Fruit fly (Drosophila melanogaster): ENCODE results near the gene CG46523.

- TF ChIP-seq ey (GFP tag; optimal IDR thresholded peaks at IDR 0.05), result no peak
- no peak for TF ChIP-seq Myc (optimal IDR thresholded peaks at IDR 0.05)
These were observed 30.8 kb upstream of the CG46523 start, which contains the start of gene CG1927 for dm6 chr3L:1969539-1970337.
